Worm (Caenorhabditis elegans) whole organism, L2 larva: ENCODE data around the gene srx-33.

Experiments
- C34F6.9 ChIP-seq: fragments of 150-350 bp; optimal IDR thresholded peaks from 2 replicates; lab custom pipeline; 2014; ENCODE audit warnings: missing biosample characterization, missing genetic modification characterization
- R02D3.7 ChIP-seq: fragments of 150-350 bp; optimal IDR thresholded peaks from 2 replicates; lab custom pipeline; 2014; ENCODE audit warnings: missing biosample characterization, missing genetic modification characterization
- Y55F3AM.14 ChIP-seq: fragments of 200-800 bp; sonication (Bioruptor generic); optimal IDR thresholded peaks from 2 replicates; lab custom pipeline; 2018; ENCODE audit warnings: mild to moderate bottlenecking, missing genetic modification characterization, missing compliant biosample characterization
- alr-1 ChIP-seq: fragments of 150-350 bp; optimal IDR thresholded peaks from 2 replicates; lab custom pipeline; 2014; ENCODE audit warnings: missing biosample characterization, missing genetic modification characterization
- aly-2 ChIP-seq: fragments of 150-350 bp; optimal IDR thresholded peaks from 2 replicates; lab custom pipeline; 2014; ENCODE audit warnings: missing biosample characterization, missing genetic modification characterization
- ama-1 ChIP-seq: fragments of 150-350 bp; optimal IDR thresholded peaks from 2 replicates; lab custom pipeline; 2018; ENCODE audit warnings: inconsistent platforms
- egl-27 ChIP-seq: sonication (generic microtip); optimal IDR thresholded peaks from 3 replicates; lab custom pipeline; 2017; ENCODE audit warnings: missing biosample characterization, missing genetic modification reagents, missing genetic modification characterization
- elt-1 ChIP-seq: fragments of 150-350 bp; optimal IDR thresholded peaks from 2 replicates; lab custom pipeline; 2014; ENCODE audit warnings: missing biosample characterization, missing genetic modification characterization
- fos-1 ChIP-seq: fragments of 150-350 bp; optimal IDR thresholded peaks from 2 replicates; lab custom pipeline; 2014; ENCODE audit warnings: missing biosample characterization, missing genetic modification characterization
- gmeb-1 ChIP-seq: fragments of 150-350 bp; optimal IDR thresholded peaks from 2 replicates; lab custom pipeline; 2014; ENCODE audit warnings: missing biosample characterization, missing genetic modification characterization
- lin-11 ChIP-seq: fragments of 150-350 bp; sonication (generic microtip); optimal IDR thresholded peaks from 2 replicates; lab custom pipeline; 2014; ENCODE audit warnings: missing biosample characterization, missing genetic modification characterization, inconsistent platforms, mixed read lengths
- lin-39 ChIP-seq: fragments of 150-350 bp; optimal IDR thresholded peaks from 2 replicates; lab custom pipeline; 2014; ENCODE audit warnings: missing biosample characterization, missing genetic modification reagents, missing genetic modification characterization
- mbf-1 ChIP-seq: sonication (generic microtip); optimal IDR thresholded peaks from 2 replicates; lab custom pipeline; 2017; ENCODE audit warnings: missing biosample characterization, missing genetic modification characterization
- mdl-1 ChIP-seq, 2 experiments: fragments of 150-350 bp in 1 of 2; sonication (generic microtip) in 1 of 2; optimal IDR thresholded peaks; 2 replicates each; lab custom pipeline; 2017; ENCODE audit warnings: missing biosample characterization in 2 of 2, missing genetic modification characterization in 2 of 2
- nhr-10 ChIP-seq: sonication (generic microtip); optimal IDR thresholded peaks from 2 replicates; lab custom pipeline; 2017; ENCODE audit warnings: missing biosample characterization, missing genetic modification characterization
- nhr-11 ChIP-seq: fragments of 150-350 bp; optimal IDR thresholded peaks from 2 replicates; lab custom pipeline; 2014; ENCODE audit warnings: missing biosample characterization, missing genetic modification characterization
- nhr-12 ChIP-seq: fragments of 150-350 bp; optimal IDR thresholded peaks from 2 replicates; lab custom pipeline; 2014; ENCODE audit warnings: missing biosample characterization, missing genetic modification characterization
- nhr-129 ChIP-seq: fragments of 150-350 bp; optimal IDR thresholded peaks from 2 replicates; lab custom pipeline; 2014; ENCODE audit warnings: missing biosample characterization, missing genetic modification characterization
- nhr-23 ChIP-seq: fragments of 150-350 bp; optimal IDR thresholded peaks from 2 replicates; lab custom pipeline; 2014; ENCODE audit warnings: missing biosample characterization, missing genetic modification reagents, missing genetic modification characterization
- nhr-237 ChIP-seq: fragments of 150-350 bp; optimal IDR thresholded peaks from 2 replicates; lab custom pipeline; 2014; ENCODE audit warnings: missing biosample characterization, missing genetic modification characterization
- nhr-6 ChIP-seq: fragments of 150-350 bp; optimal IDR thresholded peaks from 2 replicates; lab custom pipeline; 2014; ENCODE audit warnings: missing biosample characterization, missing genetic modification characterization
- nhr-77 ChIP-seq: fragments of 150-350 bp; optimal IDR thresholded peaks from 2 replicates; lab custom pipeline; 2014; ENCODE audit warnings: missing biosample characterization, missing genetic modification characterization
- peb-1 ChIP-seq: fragments of 150-350 bp; optimal IDR thresholded peaks from 2 replicates; lab custom pipeline; 2014; ENCODE audit warnings: missing biosample characterization, missing genetic modification characterization
- sem-4 ChIP-seq: fragments of 150-350 bp; optimal IDR thresholded peaks from 2 replicates; lab custom pipeline; 2014; ENCODE audit warnings: missing biosample characterization, missing genetic modification reagents, missing genetic modification characterization
- skn-1 ChIP-seq: sonication (generic microtip); optimal IDR thresholded peaks from 2 replicates; lab custom pipeline; 2017; ENCODE audit warnings: missing biosample characterization, missing genetic modification characterization
- sma-3 ChIP-seq: sonication (generic microtip); optimal IDR thresholded peaks from 2 replicates; lab custom pipeline; 2016; ENCODE audit warnings: missing genetic modification reagents, missing genetic modification characterization, missing compliant biosample characterization
- sma-9 ChIP-seq, 2 experiments: fragments of 150-350 bp in 1 of 2; sonication (generic microtip) in 1 of 2; optimal IDR thresholded peaks; 2 replicates each; lab custom pipeline; 2014 to 2016; ENCODE audit warnings: missing genetic modification characterization in 2 of 2, mild to moderate bottlenecking in 1 of 2, missing biosample characterization in 1 of 2, missing compliant biosample characterization in 1 of 2, missing genetic modification reagents in 1 of 2, moderate library complexity in 1 of 2
- snpc-4 ChIP-seq: fragments of 150-350 bp; optimal IDR thresholded peaks from 2 replicates; lab custom pipeline; 2014; ENCODE audit warnings: missing biosample characterization, missing genetic modification characterization
- unc-39 ChIP-seq: fragments of 150-350 bp; optimal IDR thresholded peaks from 2 replicates; lab custom pipeline; 2014; ENCODE audit warnings: missing biosample characterization, missing genetic modification characterization
- unc-55 ChIP-seq: fragments of 150-350 bp; sonication (generic microtip); optimal IDR thresholded peaks from 3 replicates; lab custom pipeline; 2014; ENCODE audit warnings: missing biosample characterization, missing genetic modification reagents, missing genetic modification characterization
- ztf-1 ChIP-seq: fragments of 200-800 bp; sonication (Bioruptor generic); conservative IDR thresholded peaks from 2 replicates; pipeline ENCODE4 v1.3.6; 2022; ENCODE audit warnings: missing genetic modification characterization, missing compliant biosample characterization
- ztf-11 ChIP-seq: sonication (generic microtip); optimal IDR thresholded peaks from 2 replicates; lab custom pipeline; 2017; ENCODE audit warnings: missing biosample characterization, missing genetic modification characterization
- ztf-4 ChIP-seq: fragments of 150-350 bp; optimal IDR thresholded peaks from 2 replicates; lab custom pipeline; 2014; ENCODE audit warnings: missing biosample characterization, missing genetic modification characterization

Gene srx-33

ce11 chrV:7147370-7147769 lies 28.7 kb upstream of the srx-33 start, which contains the start of gene ugt-38:
Gene ugt-38 (minus strand): TSS chrV:7147470.
- TF ChIP-seq aly-2 (tag; lab: Kevin White, UChicago), result no peak

ce11 chrV:7145250-7145850 lies 26.7 kb upstream of the srx-33 start, which contains the start of gene ugt-37:
Gene ugt-37 (minus strand): TSS chrV:7145318.
- TF ChIP-seq snpc-4 (tag; lab: Kevin White, UChicago) (no peak), skn-1 (tag; lab: Kevin White, UChicago) (no peak), ztf-1 (GFP tag; lab: Robert Waterston, UW) (no peak), alr-1 (tag; lab: Kevin White, UChicago) (no peak), ztf-11 (no peak)

- TF ChIP-seq nhr-6 (tag; lab: Kevin White, UChicago) (no peak), mdl-1 (tag; optimal IDR thresholded peaks at IDR 0.05; lab: Kevin White, UChicago) (no peak), unc-39 (no peak), nhr-237 (tag; lab: Kevin White, UChicago) (no peak), lin-39 (tag; lab: Kevin White, UChicago) (no peak), ztf-4 (no peak), elt-1 (tag; lab: Kevin White, UChicago) (no peak), peb-1 (tag; lab: Kevin White, UChicago) (no peak), ztf-11 (no peak), nhr-11 (no peak), ama-1 (no peak), fos-1 (peak; percentile 11), nhr-12 (tag; lab: Kevin White, UChicago) (no peak), C34F6.9 (tag; lab: Kevin White, UChicago) (no peak), snpc-4 (tag; lab: Kevin White, UChicago) (peak; percentile 87), sma-3 (no peak)
These were observed 24.0 kb upstream of the srx-33 start for ce11 chrV:7142661-7143060.

- no peak for TF ChIP-seq lin-39 (tag; lab: Kevin White, UChicago)
- TF ChIP-seq nhr-10, result no peak
- no peak for TF ChIP-seq Y55F3AM.14 (GFP tag; lab: Kevin White, UChicago)
- TF ChIP-seq nhr-129 (tag; lab: Kevin White, UChicago), result no peak
- no peak for TF ChIP-seq lin-11 (tag; lab: Kevin White, UChicago)
- no peak for TF ChIP-seq elt-1 (tag; lab: Kevin White, UChicago)
- TF ChIP-seq R02D3.7 (tag; lab: Kevin White, UChicago), result no peak
These were observed 23.2 kb upstream of the srx-33 start, which contains the start of gene ugt-40 for ce11 chrV:7141864-7142263. Gene ugt-40 (minus strand): TSS chrV:7141964.

ce11 chrV:7140368-7140767 lies 21.7 kb upstream of the srx-33 start:
- TF ChIP-seq alr-1 (tag; lab: Kevin White, UChicago) (no peak), nhr-129 (tag; lab: Kevin White, UChicago) (no peak), aly-2 (tag; lab: Kevin White, UChicago) (no peak), sma-9 (GFP tag; optimal IDR thresholded peaks at IDR 0.05; lab: Kevin White, UChicago) (peak; percentile 24), sma-9 (tag; optimal IDR thresholded peaks at IDR 0.05; lab: Kevin White, UChicago) (no peak), nhr-77 (tag; lab: Kevin White, UChicago) (no peak), mdl-1 (tag; optimal IDR thresholded peaks at IDR 0.05; lab: Kevin White, UChicago) (no peak), gmeb-1 (tag; lab: Kevin White, UChicago) (no peak), egl-27 (tag; lab: Kevin White, UChicago) (no peak)
- TF ChIP-seq, all 48 proteins: peak for 1

ce11 chrV:7138320-7138719 lies 19.6 kb upstream of the srx-33 start, which contains the start of gene str-112:
Gene str-112 (minus strand): TSS chrV:7138420.
- no peak for TF ChIP-seq ama-1
- TF ChIP-seq nhr-6 (tag; lab: Kevin White, UChicago), result no peak
- no peak for TF ChIP-seq sma-9 (GFP tag; optimal IDR thresholded peaks at IDR 0.05; lab: Kevin White, UChicago)
- no peak for TF ChIP-seq sma-9 (tag; optimal IDR thresholded peaks at IDR 0.05; lab: Kevin White, UChicago)
- no peak for TF ChIP-seq unc-55 (GFP tag; lab: Kevin White, UChicago)
- TF ChIP-seq unc-39, result no peak
- TF ChIP-seq alr-1 (tag; lab: Kevin White, UChicago), result no peak
- TF ChIP-seq aly-2 (tag; lab: Kevin White, UChicago), result no peak
- no peak for TF ChIP-seq nhr-77 (tag; lab: Kevin White, UChicago)
- TF ChIP-seq skn-1 (tag; lab: Kevin White, UChicago), result no peak
- TF ChIP-seq snpc-4 (tag; lab: Kevin White, UChicago), result no peak
- TF ChIP-seq C34F6.9 (tag; lab: Kevin White, UChicago), result no peak
- no peak for TF ChIP-seq nhr-23 (tag; lab: Kevin White, UChicago)
- TF ChIP-seq mbf-1 (tag; lab: Kevin White, UChicago), result no peak
- TF ChIP-seq Y55F3AM.14 (GFP tag; lab: Kevin White, UChicago), result no peak
- TF ChIP-seq sem-4 (tag; lab: Kevin White, UChicago), result no peak
- TF ChIP-seq lin-11 (tag; lab: Kevin White, UChicago), result no peak
